Worm (Caenorhabditis elegans) whole organism, L1 larva: ENCODE results near the gene F09F9.2.
A peak's percentile ranks its signal among the peaks of the same experiment; 100 is the strongest.

Experiments used
- C04F5.9 ChIP-seq: sonication (generic microtip); optimal IDR thresholded peaks from 2 replicates; lab custom pipeline; 2016; ENCODE audit warnings: missing genetic modification characterization, missing compliant biosample characterization
- C16A3.4 ChIP-seq: fragments of 150-350 bp; optimal IDR thresholded peaks from 2 replicates; lab custom pipeline; 2014; ENCODE audit warnings: missing biosample characterization, missing genetic modification characterization
- blmp-1 ChIP-seq: fragments of 150-350 bp; optimal IDR thresholded peaks from 2 replicates; lab custom pipeline; 2014; ENCODE audit warnings: missing biosample characterization, missing genetic modification characterization
- ceh-63 ChIP-seq: fragments of 200-800 bp; sonication (Bioruptor generic); optimal IDR thresholded peaks from 2 replicates; lab custom pipeline; 2018; ENCODE audit warnings: mild to moderate bottlenecking, missing genetic modification characterization, missing compliant biosample characterization
- ceh-90 ChIP-seq: sonication (generic microtip); optimal IDR thresholded peaks from 2 replicates; lab custom pipeline; 2016; ENCODE audit warnings: missing genetic modification characterization, missing compliant biosample characterization
- dpl-1 ChIP-seq, 3 experiments: fragments of 150-350 bp in 2 of 3; sonication (generic microtip) in 1 of 3; optimal IDR thresholded peaks; 2 replicates each; lab custom pipeline; 2014 to 2017; ENCODE audit warnings: missing biosample characterization in 3 of 3, missing genetic modification characterization in 3 of 3, missing genetic modification reagents in 3 of 3
- efl-1 ChIP-seq, 4 experiments: fragments of 150-350 bp; optimal IDR thresholded peaks in 3 of 4; peaks in 1 of 4; 1 replicate in 1 of 4; 2 replicates in 3 of 4; lab custom pipeline; 2014; ENCODE audit warnings: missing biosample characterization in 2 of 4, missing genetic modification characterization in 2 of 4, missing genetic modification reagents in 2 of 4
- egl-13 ChIP-seq: sonication (generic microtip); optimal IDR thresholded peaks from 2 replicates; lab custom pipeline; 2016; ENCODE audit warnings: missing genotype, missing genetic modification reagents, missing genetic modification characterization, missing compliant biosample characterization
- elt-3 ChIP-seq, 6 experiments: fragments of 150-350 bp in 1 of 6; sonication (generic microtip); optimal IDR thresholded peaks; 2 replicates each; lab custom pipeline; 2017 to 2018; ENCODE audit warnings: missing biosample characterization in 6 of 6, missing genetic modification characterization in 6 of 6, inconsistent platforms in 1 of 6
- fkh-8 ChIP-seq: sonication (generic microtip); optimal IDR thresholded peaks from 2 replicates; lab custom pipeline; 2016; ENCODE audit warnings: mild to moderate bottlenecking, missing genetic modification characterization, missing compliant biosample characterization
- hlh-17 ChIP-seq: fragments of 200-800 bp; sonication (Bioruptor generic); optimal IDR thresholded peaks from 2 replicates; lab custom pipeline; 2018; ENCODE audit warnings: missing genetic modification characterization, mild to moderate bottlenecking, missing compliant biosample characterization, moderate library complexity, borderline replicate concordance
- isw-1 ChIP-seq: fragments of 200-800 bp; sonication (Bioruptor generic); IDR thresholded peaks from 2 replicates; pipeline ENCODE4 v1.3.6; 2022; ENCODE audit warnings: missing genetic modification characterization, missing compliant biosample characterization
- lin-13 ChIP-seq: fragments of 150-350 bp; optimal IDR thresholded peaks from 2 replicates; lab custom pipeline; 2014; ENCODE audit warnings: missing biosample characterization, missing genetic modification reagents, missing genetic modification characterization
- lin-14 ChIP-seq: fragments of 200-800 bp; sonication (Bioruptor generic); optimal IDR thresholded peaks from 2 replicates; lab custom pipeline; 2018; ENCODE audit warnings: mild to moderate bottlenecking, missing genetic modification characterization, moderate library complexity, missing compliant biosample characterization
- lin-39 ChIP-seq: fragments of 150-350 bp; optimal IDR thresholded peaks from 2 replicates; lab custom pipeline; 2014; ENCODE audit warnings: missing biosample characterization, missing genetic modification reagents, missing genetic modification characterization
- lir-3 ChIP-seq: sonication (generic microtip); optimal IDR thresholded peaks from 2 replicates; lab custom pipeline; 2016; ENCODE audit warnings: mild to moderate bottlenecking, missing genetic modification characterization, moderate library complexity, missing compliant biosample characterization; ENCODE audit not compliant: poor library complexity
- mdl-1 ChIP-seq, 2 experiments: fragments of 150-350 bp; optimal IDR thresholded peaks; 2 replicates each; lab custom pipeline; 2014 to 2017; ENCODE audit warnings: missing biosample characterization in 2 of 2, missing genetic modification characterization in 2 of 2, inconsistent platforms in 1 of 2
- nhr-11 ChIP-seq: fragments of 150-350 bp; optimal IDR thresholded peaks from 2 replicates; lab custom pipeline; 2014; ENCODE audit warnings: missing biosample characterization, missing genetic modification characterization
- nhr-12 ChIP-seq: sonication (generic microtip); optimal IDR thresholded peaks from 2 replicates; lab custom pipeline; 2017; ENCODE audit warnings: missing biosample characterization, missing genetic modification characterization
- nhr-20 ChIP-seq: sonication (generic microtip); optimal IDR thresholded peaks from 2 replicates; lab custom pipeline; 2016; ENCODE audit warnings: mild to moderate bottlenecking, missing genetic modification characterization, missing compliant biosample characterization
- nhr-76 ChIP-seq: sonication (generic microtip); optimal IDR thresholded peaks from 2 replicates; lab custom pipeline; 2017; ENCODE audit warnings: missing biosample characterization, missing genetic modification characterization
- nhr-84 ChIP-seq: sonication (generic microtip); optimal IDR thresholded peaks from 2 replicates; lab custom pipeline; 2017; ENCODE audit warnings: missing biosample characterization, missing genetic modification characterization
- nhr-90 ChIP-seq: sonication (generic microtip); optimal IDR thresholded peaks from 2 replicates; lab custom pipeline; 2016; ENCODE audit warnings: mild to moderate bottlenecking, missing genetic modification characterization, missing compliant biosample characterization; ENCODE audit not compliant: poor library complexity
- pag-3 ChIP-seq: sonication (generic microtip); optimal IDR thresholded peaks from 2 replicates; lab custom pipeline; 2017; ENCODE audit warnings: missing genetic modification characterization, mild to moderate bottlenecking, missing compliant biosample characterization, antibody characterized with exemption, borderline replicate concordance; ENCODE audit not compliant: insufficient read depth
- pqm-1 ChIP-seq: sonication (generic microtip); optimal IDR thresholded peaks from 3 replicates; lab custom pipeline; 2017; ENCODE audit warnings: missing biosample characterization, missing genetic modification characterization
- snu-23 ChIP-seq: sonication (generic microtip); optimal IDR thresholded peaks from 2 replicates; lab custom pipeline; 2016; ENCODE audit warnings: missing genetic modification characterization, missing compliant biosample characterization
- sox-4 ChIP-seq: sonication (generic microtip); optimal IDR thresholded peaks from 2 replicates; lab custom pipeline; 2016; ENCODE audit warnings: missing genetic modification characterization, missing compliant biosample characterization
- sptf-1 ChIP-seq: fragments of 150-350 bp; optimal IDR thresholded peaks from 2 replicates; lab custom pipeline; 2014; ENCODE audit warnings: missing biosample characterization, missing genetic modification characterization
- swsn-7 ChIP-seq: sonication (generic microtip); optimal IDR thresholded peaks from 2 replicates; lab custom pipeline; 2016; ENCODE audit warnings: missing genetic modification characterization, missing compliant biosample characterization
- tbx-2 ChIP-seq: sonication (generic microtip); optimal IDR thresholded peaks from 2 replicates; lab custom pipeline; 2016; ENCODE audit warnings: missing genetic modification characterization, missing compliant biosample characterization
- unc-30 ChIP-seq: sonication (generic microtip); optimal IDR thresholded peaks from 2 replicates; lab custom pipeline; 2017; ENCODE audit warnings: missing biosample characterization, missing genetic modification characterization
- unc-86 ChIP-seq: sonication (generic microtip); optimal IDR thresholded peaks from 2 replicates; lab custom pipeline; 2016; ENCODE audit warnings: missing genetic modification characterization, missing compliant biosample characterization
- unc-98 ChIP-seq: fragments of 200-800 bp; sonication (Bioruptor generic); IDR thresholded peaks from 2 replicates; pipeline ENCODE4 v1.3.6; 2022; ENCODE audit warnings: missing genetic modification characterization, missing compliant biosample characterization
- ztf-11 ChIP-seq, 2 experiments: sonication (generic microtip); optimal IDR thresholded peaks; 2 replicates each; lab custom pipeline; 2016 to 2017; ENCODE audit warnings: missing genetic modification characterization in 2 of 2, missing biosample characterization in 1 of 2, missing compliant biosample characterization in 1 of 2

Gene F09F9.2

DNA sequence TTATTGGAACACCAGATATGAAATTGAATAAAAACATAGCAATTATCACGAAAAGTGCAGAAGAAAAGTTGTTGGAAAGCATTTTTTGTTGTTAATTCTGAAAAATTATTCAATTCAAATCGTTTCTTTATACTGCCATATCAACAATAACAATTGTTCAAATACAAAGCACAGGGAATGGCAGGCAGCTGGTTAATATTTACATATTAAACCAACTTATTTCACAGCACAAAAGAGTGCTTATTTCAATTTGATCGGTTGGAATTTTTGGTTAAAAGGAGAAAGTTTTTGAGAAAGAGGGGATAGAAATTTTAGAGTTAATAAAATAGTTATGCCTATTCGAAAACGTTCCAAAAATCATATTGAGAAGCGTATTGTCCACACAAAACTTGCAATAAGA, 9.7 kb upstream of the F09F9.2 start, which contains the start of gene F09F9.3:
TSS of gene F09F9.3 (minus strand) at position 101 of the 400 bp plus-strand sequence.
- TF ChIP-seq nhr-84 (tag; lab: Kevin White, UChicago) (no peak), tbx-2 (tag; lab: Kevin White, UChicago) (no peak), isw-1 (GFP tag; lab: Robert Waterston, UW) (no peak), sptf-1 (tag; lab: Kevin White, UChicago) (no peak), pag-3 (no peak), lir-3 (tag; lab: Kevin White, UChicago) (no peak), pqm-1 (tag; lab: Kevin White, UChicago) (no peak), lin-39 (tag; lab: Kevin White, UChicago) (no peak), nhr-12 (tag; lab: Kevin White, UChicago) (no peak), nhr-76 (tag; lab: Kevin White, UChicago) (no peak), dpl-1 (GFP tag; optimal IDR thresholded peaks at IDR 0.05; lab: Kevin White, UChicago) (no peak), elt-3 (tag; optimal IDR thresholded peaks at IDR 0.05; lab: Kevin White, UChicago) (no peak), C16A3.4 (no peak), C04F5.9 (no peak), ceh-63 (no peak), sox-4 (tag; lab: Kevin White, UChicago) (no peak), fkh-8 (tag; lab: Kevin White, UChicago) (no peak), mdl-1 (tag; optimal IDR thresholded peaks at IDR 0.05; lab: Kevin White, UChicago) (no peak), ceh-90 (tag; lab: Kevin White, UChicago) (no peak), ztf-11 (tag; optimal IDR thresholded peaks at IDR 0.05; lab: Kevin White, UChicago) (no peak)

DNA sequence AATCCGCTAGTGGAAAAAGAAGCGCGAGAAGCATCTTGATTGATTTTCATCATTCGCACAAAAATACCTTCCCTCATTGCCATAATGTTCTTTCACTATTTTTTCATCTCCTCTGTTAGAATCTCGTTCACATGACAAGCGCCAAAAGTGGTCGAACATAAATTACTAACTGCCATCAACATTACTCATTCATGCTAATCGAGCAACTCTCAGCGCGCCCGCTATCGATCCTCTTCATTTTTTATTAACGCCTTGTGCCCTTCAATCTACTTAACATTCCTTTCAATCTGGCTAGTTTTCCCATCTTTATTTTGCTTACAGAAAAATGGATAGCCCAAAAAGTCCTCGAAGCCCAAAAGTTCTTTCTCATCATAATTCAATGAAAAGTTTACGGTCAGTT, 6.4 kb upstream of the F09F9.2 start, which contains the start of gene F09F9.5:
TSS of gene F09F9.5 (plus strand) at position 301 of the 400 bp plus-strand sequence.
- TF ChIP-seq pqm-1 (tag; lab: Kevin White, UChicago) (no peak), nhr-11 (tag; lab: Kevin White, UChicago) (no peak), hlh-17 (no peak), snu-23 (GFP tag; lab: Kevin White, UChicago) (no peak), fkh-8 (tag; lab: Kevin White, UChicago) (no peak), swsn-7 (tag; lab: Kevin White, UChicago) (no peak), ceh-63 (no peak), unc-98 (GFP tag; lab: Robert Waterston, UW) (no peak), unc-86 (tag; lab: Kevin White, UChicago) (no peak), pag-3 (no peak), lir-3 (tag; lab: Kevin White, UChicago) (no peak), nhr-90 (tag; lab: Kevin White, UChicago) (no peak), ceh-90 (tag; lab: Kevin White, UChicago) (no peak), unc-30 (tag; lab: Kevin White, UChicago) (no peak), nhr-20 (tag; lab: Kevin White, UChicago) (no peak)

DNA sequence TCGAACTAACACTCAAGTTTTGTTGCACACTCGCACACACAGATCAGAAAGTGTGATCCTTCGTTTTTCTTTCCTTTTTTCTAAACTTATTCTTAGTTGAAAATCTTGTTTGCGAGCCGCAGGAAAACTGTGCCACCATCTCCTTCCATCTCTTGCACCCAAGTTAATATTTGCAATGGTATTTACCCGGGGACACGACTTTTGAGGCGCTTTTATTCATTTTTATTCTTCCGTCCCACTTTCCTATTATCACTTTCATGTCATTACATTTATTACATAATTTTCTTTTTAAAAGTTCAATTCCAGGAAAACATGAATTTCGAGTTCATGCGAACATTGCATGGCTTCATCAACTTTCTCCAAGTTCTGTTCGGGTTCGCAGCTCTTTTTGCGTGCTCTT, 3.8 kb upstream of the F09F9.2 start, which contains the start of gene F09F9.1:
TSS of gene F09F9.1 (plus strand) at position 301 of the 400 bp plus-strand sequence.
- no peak for TF ChIP-seq lin-13 (GFP tag; lab: Kevin White, UChicago)
- no peak for TF ChIP-seq efl-1 (optimal IDR thresholded peaks at IDR 0.05; lab: Kevin White, UChicago)
- TF ChIP-seq efl-1 (GFP tag; optimal IDR thresholded peaks at IDR 0.05 in 1 of 2; lab: Kevin White, UChicago), result peak in 1 of 2 experiments; percentile 55

DNA sequence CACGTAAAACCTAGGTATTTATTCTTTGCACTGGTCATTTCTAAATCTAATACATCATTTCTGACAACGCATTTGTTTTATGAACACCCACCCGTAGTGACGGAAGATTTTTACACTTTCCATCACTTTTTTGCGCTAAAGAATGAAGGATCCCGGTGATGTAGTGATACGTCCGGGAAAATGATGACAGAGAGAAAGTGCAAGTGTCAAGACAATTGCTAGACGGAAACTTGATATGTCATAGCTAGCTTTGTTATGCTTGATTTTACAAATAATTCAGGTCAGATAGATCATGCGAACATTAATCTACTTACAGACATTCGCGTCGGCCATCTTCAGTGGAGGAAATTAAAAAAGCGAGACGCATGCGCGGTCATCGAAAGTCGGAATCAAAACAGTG, 1.3 kb downstream of the F09F9.2 start:
- TF ChIP-seq egl-13 (no peak), blmp-1 (tag; lab: Kevin White, UChicago) (peak; percentile 51), lin-14 (peak; percentile 27)
- TF ChIP-seq, all 84 proteins: peak for 2
